Worm (Caenorhabditis elegans) whole organism, dauer: ENCODE results near the gene R13D7.2.
"Not testable (repeated sequence)": the region's sequence is repeated elsewhere in the genome, so short reads cannot be mapped to it uniquely, and the experiment has no call there.

ENCODE experiments used
- unc-62 ChIP-seq: sonication (generic microtip); optimal IDR thresholded peaks from 2 replicates; lab custom pipeline; 2017; ENCODE audit warnings: missing biosample characterization, missing genetic modification reagents, missing genetic modification characterization

The R13D7.2 gene

ce11 chrV:7434805-7435363 is 25.2 kb downstream of the R13D7.2 start:
- no peak for TF ChIP-seq unc-62 (GFP tag; lab: Kevin White, UChicago)

ce11 chrV:7435376-7436204 is 25.9 kb downstream of the R13D7.2 start, which contains the start of the genes ddo-2 and F25E5.8:
TSS of gene ddo-2 (minus strand) at chrV:7435705.
TSS of gene F25E5.8 (plus strand) at chrV:7435930.
- TF ChIP-seq unc-62 (GFP tag; lab: Kevin White, UChicago): no peak

- TF ChIP-seq unc-62 (GFP tag; lab: Kevin White, UChicago): no peak
These were observed 26.8 kb downstream of the R13D7.2 start for ce11 chrV:7436509-7436908.

- no peak for TF ChIP-seq unc-62 (GFP tag; lab: Kevin White, UChicago)
These were observed 27.2 kb downstream of the R13D7.2 start for ce11 chrV:7436911-7437310.

ce11 chrV:7437538-7437937 is 27.8 kb downstream of the R13D7.2 start, which contains the start of gene F25E5.9:
TSS of gene F25E5.9 (minus strand) at chrV:7437919.
- no peak for TF ChIP-seq unc-62 (GFP tag; lab: Kevin White, UChicago)

- no peak for TF ChIP-seq unc-62 (GFP tag; lab: Kevin White, UChicago)
These were observed 28.3 kb downstream of the R13D7.2 start, which contains the start of gene F25E5.16 for ce11 chrV:7437985-7438384. TSS of gene F25E5.16 (plus strand) at chrV:7438285.

ce11 chrV:7439807-7440206 is 30.1 kb downstream of the R13D7.2 start, which contains the start of gene try-13:
TSS of gene try-13 (plus strand) at chrV:7440107.
- no peak for TF ChIP-seq unc-62 (GFP tag; lab: Kevin White, UChicago)

ce11 chrV:7444331-7444730 is 34.6 kb downstream of the R13D7.2 start, which contains the start of gene nhr-141:
TSS of gene nhr-141 (plus strand) at chrV:7444661.
- not testable (repeated sequence) for TF ChIP-seq unc-62 (GFP tag; lab: Kevin White, UChicago)

ce11 chrV:7446965-7447364 is 37.3 kb downstream of the R13D7.2 start, which contains the start of gene F25E5.5:
TSS of gene F25E5.5 (plus strand) at chrV:7447265.
- TF ChIP-seq unc-62 (GFP tag; lab: Kevin White, UChicago): no peak

- TF ChIP-seq unc-62 (GFP tag; lab: Kevin White, UChicago): no peak
These were observed 39.7 kb downstream of the R13D7.2 start, which contains the start of gene try-12 for ce11 chrV:7449303-7449827. TSS of gene try-12 (plus strand) at chrV:7449353.

- no peak for TF ChIP-seq unc-62 (GFP tag; lab: Kevin White, UChicago)
These were observed 41.7 kb downstream of the R13D7.2 start, which contains the start of gene try-11 for ce11 chrV:7451421-7451820. TSS of gene try-11 (plus strand) at chrV:7451721.

ce11 chrV:7454236-7454635 is 44.5 kb downstream of the R13D7.2 start, which contains the start of gene try-8:
TSS of gene try-8 (minus strand) at chrV:7454336.
- TF ChIP-seq unc-62 (GFP tag; lab: Kevin White, UChicago): no peak

- TF ChIP-seq unc-62 (GFP tag; lab: Kevin White, UChicago): no peak
These were observed 45.3 kb downstream of the R13D7.2 start, which contains the start of gene F25E5.2 for ce11 chrV:7455008-7455407. TSS of gene F25E5.2 (plus strand) at chrV:7455308.
